Worm (Caenorhabditis elegans): ENCODE results near the gene F54G2.1.

DNA sequence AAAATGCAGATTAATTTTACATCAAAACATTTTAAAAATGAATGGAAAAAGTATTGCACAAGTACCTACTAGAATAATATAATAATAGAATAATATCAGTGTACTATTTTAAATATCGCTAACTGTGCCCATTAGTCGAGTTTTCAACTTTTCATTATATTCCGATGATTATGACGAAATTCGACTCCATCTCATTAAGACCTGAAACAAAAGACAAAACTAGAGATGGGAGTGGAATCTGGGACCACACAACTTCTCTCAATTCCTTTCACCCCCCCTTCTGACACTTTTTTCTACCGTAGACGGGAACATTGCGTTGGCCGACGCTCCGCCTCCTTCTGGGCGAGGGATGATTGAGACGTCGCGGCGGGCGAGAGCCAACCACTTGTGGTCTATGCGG is 9.1 kb upstream of the F54G2.1 start, which contains the start of gene ser-7:
- TF ChIP-seq W03F9.2 (tag; optimal IDR thresholded peaks at IDR 0.05): no peak
- TF ChIP-seq him-1 (tag; optimal IDR thresholded peaks at IDR 0.05): no peak
